Fruit fly (Drosophila melanogaster): Measurements from ENCODE around the gene Hex-A.

The Hex-A gene

dm6 chrX:9579918-9580521 is 5.5 kb upstream of the Hex-A start, which contains the start of gene LPCAT (continued):
- TF ChIP-seq Gug (GFP tag; IDR thresholded peaks at IDR 0.05) = peak; percentile 82
- TF ChIP-seq oc (tag; optimal IDR thresholded peaks at IDR 0.05) = no peak
- peak; percentile 31 for TF ChIP-seq PHDP (tag; optimal IDR thresholded peaks at IDR 0.05)
- TF ChIP-seq CG34376 (GFP tag; optimal IDR thresholded peaks at IDR 0.05) = peak; percentile 56
- peak; percentile 80 for TF ChIP-seq slou (GFP tag; optimal IDR thresholded peaks at IDR 0.05)
- no peak for TF ChIP-seq insv (GFP tag; optimal IDR thresholded peaks at IDR 0.05)
- TF ChIP-seq pb (GFP tag; optimal IDR thresholded peaks at IDR 0.05) = peak; percentile 20
- TF ChIP-seq GATAe (GFP tag; conservative IDR thresholded peaks at IDR 0.05) = no peak
- TF ChIP-seq salm (tag; optimal IDR thresholded peaks at IDR 0.05) = no peak
- peak; percentile 77 for TF ChIP-seq Meics (GFP tag; optimal IDR thresholded peaks at IDR 0.05)
- TF ChIP-seq Eip74EF (GFP tag; optimal IDR thresholded peaks at IDR 0.05) = no peak
- TF ChIP-seq Trl (optimal IDR thresholded peaks at IDR 0.05) = no peak
- TF ChIP-seq Trl (GFP tag; optimal IDR thresholded peaks at IDR 0.05) = peak; percentile 87
- TF ChIP-seq CG11398 (GFP tag; optimal IDR thresholded peaks at IDR 0.05) = peak; percentile 9
- peak; percentile 65 for TF ChIP-seq ap (GFP tag; IDR thresholded peaks at IDR 0.05)
- peak; percentile 48 for TF ChIP-seq crc (GFP tag; optimal IDR thresholded peaks at IDR 0.05)
- peak; percentile 7 for TF ChIP-seq cg (GFP tag; optimal IDR thresholded peaks at IDR 0.05)
- peak; percentile 80 for TF ChIP-seq bab2 (GFP tag; optimal IDR thresholded peaks at IDR 0.05)
- no peak for TF ChIP-seq CG7963 (GFP tag; IDR thresholded peaks at IDR 0.05; ENCODE audit: partially characterized antibody)
- TF ChIP-seq HLH54F (GFP tag; optimal IDR thresholded peaks at IDR 0.05) = peak; percentile 85
- TF ChIP-seq CG1603 (tag; optimal IDR thresholded peaks at IDR 0.05) = peak; percentile 58
- peak; percentile 77 for TF ChIP-seq lbe (GFP tag; optimal IDR thresholded peaks at IDR 0.05)
- TF ChIP-seq CG8765 (GFP tag; IDR thresholded peaks at IDR 0.05) = peak; percentile 53; the same call in 1 of the 2 replicates
- TF ChIP-seq da (GFP tag; optimal IDR thresholded peaks at IDR 0.05) = peak; percentile 53
- TF ChIP-seq gt (GFP tag; IDR thresholded peaks at IDR 0.05) = 0 out of 2 replicates have a peak, but pooled peaks have one; percentile 32
- no peak for TF ChIP-seq Stat92E (GFP tag; optimal IDR thresholded peaks at IDR 0.05)
- TF ChIP-seq Dek (tag; optimal IDR thresholded peaks at IDR 0.05) = no peak
- peak; percentile 29 for TF ChIP-seq CG31365 (tag; optimal IDR thresholded peaks at IDR 0.05)
- TF ChIP-seq trh (GFP tag; optimal IDR thresholded peaks at IDR 0.05) = peak; percentile 54
- TF ChIP-seq cwo (GFP tag; optimal IDR thresholded peaks at IDR 0.05) = peak; percentile 98
- no peak for TF ChIP-seq Ssrp (tag; optimal IDR thresholded peaks at IDR 0.05)
- TF ChIP-seq abd-A (tag; optimal IDR thresholded peaks at IDR 0.05) = peak; percentile 97
- TF ChIP-seq repo (GFP tag; optimal IDR thresholded peaks at IDR 0.05) = peak; percentile 66
- TF ChIP-seq MTF-1 (GFP tag; optimal IDR thresholded peaks at IDR 0.05; ENCODE audit: borderline replicate concordance) = peak; percentile 19
- no peak for TF ChIP-seq CG15073 (GFP tag; optimal IDR thresholded peaks at IDR 0.05)
- peak; percentile 74 for TF ChIP-seq wdn (GFP tag; IDR thresholded peaks at IDR 0.05)
- peak; percentile 40 for TF ChIP-seq trem (tag; optimal IDR thresholded peaks at IDR 0.05)
- TF ChIP-seq Elba2 (GFP tag; optimal IDR thresholded peaks at IDR 0.05) = peak; percentile 2
- TF ChIP-seq dan (GFP tag; IDR thresholded peaks at IDR 0.05) = no peak
- TF ChIP-seq inv (GFP tag; IDR thresholded peaks at IDR 0.05; ENCODE audit: partially characterized antibody) = peak; percentile 74
- TF ChIP-seq corto (GFP tag; optimal IDR thresholded peaks at IDR 0.05) = no peak
- peak; percentile 89 for TF ChIP-seq Dll (GFP tag; IDR thresholded peaks at IDR 0.05; ENCODE audit: partially characterized antibody)
- peak; percentile 1 for TF ChIP-seq nom (GFP tag; optimal IDR thresholded peaks at IDR 0.05)
- TF ChIP-seq CG11504 (tag; optimal IDR thresholded peaks at IDR 0.05) = peak; percentile 79
- TF ChIP-seq CG10147 (GFP tag; optimal IDR thresholded peaks at IDR 0.05) = peak; percentile 64
- no peak for TF ChIP-seq nau (GFP tag; optimal IDR thresholded peaks at IDR 0.05)
- peak; percentile 39; the same call in 1 of the 2 replicates for TF ChIP-seq Oaz (GFP tag; IDR thresholded peaks at IDR 0.05)
- TF ChIP-seq usp (GFP tag; optimal IDR thresholded peaks at IDR 0.05) = no peak
- peak; percentile 82 for TF ChIP-seq NFAT (GFP tag; IDR thresholded peaks at IDR 0.05)

All from whole organism, embryonic.